Fruit fly (Drosophila melanogaster): Measurements from ENCODE around the gene CG34288.

Gene CG34288

DNA sequence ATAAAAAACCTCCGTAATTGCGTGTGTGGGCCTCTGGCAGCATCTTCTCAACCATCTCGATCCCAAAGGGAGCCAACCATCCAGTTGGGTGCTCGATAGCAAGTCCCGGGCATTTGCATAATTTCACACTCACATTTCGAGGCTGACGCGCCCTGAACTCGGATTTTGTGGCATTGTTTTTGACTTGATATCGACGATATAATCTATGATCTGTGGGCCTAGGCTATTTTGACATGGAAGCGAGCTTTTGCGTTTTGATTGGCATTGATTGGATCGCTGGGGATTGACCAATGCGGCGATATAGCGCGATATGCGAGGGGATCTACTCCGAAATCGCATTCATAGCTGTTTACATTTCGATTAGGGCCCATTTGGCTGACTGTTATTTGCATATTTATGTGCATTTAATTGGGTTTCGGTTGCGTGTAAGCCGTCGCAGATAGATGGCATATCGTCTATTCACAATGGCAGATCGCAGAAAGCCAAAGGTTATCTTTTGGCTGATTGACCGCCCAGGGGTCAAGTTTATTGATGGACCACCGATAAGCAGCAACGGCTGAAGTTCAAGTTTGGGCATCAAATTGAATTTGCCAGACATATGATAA lies 14.8 kb downstream of the CG34288 start:
- TF ChIP-seq Sox15 (GFP tag; optimal IDR thresholded peaks at IDR 0.05) = no peak
- no peak for TF ChIP-seq CG6808 (GFP tag; optimal IDR thresholded peaks at IDR 0.05)
- no peak for TF ChIP-seq CG11294 (GFP tag; IDR thresholded peaks at IDR 0.05)
- TF ChIP-seq svp (GFP tag) = peak; percentile 65
- no peak for TF ChIP-seq CG31627 (GFP tag; optimal IDR thresholded peaks at IDR 0.05)
- TF ChIP-seq topi (GFP tag; optimal IDR thresholded peaks at IDR 0.05) = no peak

DNA sequence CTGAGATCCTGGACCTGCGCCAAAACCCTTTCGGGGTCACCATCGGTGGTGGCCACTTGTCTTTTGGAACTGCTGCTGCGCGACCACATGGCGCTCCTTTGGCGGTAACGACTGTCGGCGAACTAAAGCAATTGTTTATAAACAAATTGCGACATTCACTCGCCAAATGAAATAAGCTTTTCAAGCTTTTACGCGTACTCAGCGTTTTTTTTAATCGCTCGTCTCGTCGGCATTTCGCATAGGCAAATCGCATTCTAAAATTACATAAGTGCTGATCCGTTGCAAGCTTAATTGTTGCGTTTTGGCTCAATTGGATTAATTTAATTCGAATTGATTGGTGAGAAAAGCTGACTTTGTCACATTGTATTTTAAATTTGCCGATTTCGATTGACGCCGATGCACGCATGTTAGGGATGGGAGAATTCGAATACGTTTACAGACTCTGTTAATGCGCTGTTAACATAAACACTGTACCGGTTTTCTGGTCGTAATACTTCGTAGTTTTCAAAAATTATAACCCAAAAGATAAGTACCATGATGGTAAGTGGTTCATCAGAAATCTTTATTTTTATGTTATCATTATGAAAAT lies 22.4 kb downstream of the CG34288 start, which contains the start of gene pinta:
Gene pinta (minus strand): TSS at position 328 of the 589 bp plus-strand sequence.
- no peak for TF ChIP-seq CG8119 (GFP tag; IDR thresholded peaks at IDR 0.05)
- TF ChIP-seq CG8319 (GFP tag; optimal IDR thresholded peaks at IDR 0.05) = peak; percentile 25
- no peak for TF ChIP-seq CG3919 (GFP tag; optimal IDR thresholded peaks at IDR 0.05)
- peak; percentile 84 for TF ChIP-seq vri (GFP tag; optimal IDR thresholded peaks at IDR 0.05)

DNA sequence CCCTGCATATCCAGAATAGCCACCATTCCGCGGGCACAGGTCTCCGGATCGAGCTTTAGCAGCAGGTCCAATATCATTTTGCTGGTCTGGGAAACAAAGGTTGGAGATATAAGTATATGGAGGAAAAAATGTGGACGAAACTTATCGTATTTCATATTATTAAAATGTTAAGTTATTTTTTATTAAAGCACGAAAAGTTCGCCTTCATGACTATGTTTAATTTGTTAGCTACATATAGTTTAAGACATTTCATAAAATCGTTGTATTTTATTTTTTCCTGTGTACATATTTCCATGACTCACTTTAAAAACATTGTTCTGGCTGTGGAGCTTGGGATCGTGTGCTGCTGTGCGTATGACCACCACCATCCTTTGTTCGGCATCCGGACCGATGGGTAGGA lies 23.1 kb downstream of the CG34288 start:
- TF ChIP-seq CG7368 (GFP tag; optimal IDR thresholded peaks at IDR 0.05) (peak; percentile 10), Sox15 (GFP tag; optimal IDR thresholded peaks at IDR 0.05) (no peak), achi (GFP tag; optimal IDR thresholded peaks at IDR 0.05) (peak; percentile 37), Sox102F (GFP tag; optimal IDR thresholded peaks at IDR 0.05) (peak; percentile 67), CG10669 (GFP tag; optimal IDR thresholded peaks at IDR 0.05) (peak; percentile 45), CG10631 (GFP tag; optimal IDR thresholded peaks at IDR 0.05) (peak; percentile 52), Smox (GFP tag; optimal IDR thresholded peaks at IDR 0.05) (peak; percentile 61), CG6854 (GFP tag; optimal IDR thresholded peaks at IDR 0.05) (peak; percentile 15), CG6276 (GFP tag; optimal IDR thresholded peaks at IDR 0.05) (no peak), Lpt (GFP tag; optimal IDR thresholded peaks at IDR 0.05) (no peak), Hr38 (GFP tag; optimal IDR thresholded peaks at IDR 0.05) (no peak), CG31627 (GFP tag; optimal IDR thresholded peaks at IDR 0.05) (peak; percentile 61), dac (GFP tag; optimal IDR thresholded peaks at IDR 0.05) (no peak), Blimp-1 (GFP tag; optimal IDR thresholded peaks at IDR 0.05) (no peak), CG34406 (GFP tag; optimal IDR thresholded peaks at IDR 0.05) (peak; percentile 66), CG3032 (tag; optimal IDR thresholded peaks at IDR 0.05) (peak; percentile 43), Eip78C (GFP tag) (peak; percentile 92), CG8119 (GFP tag; IDR thresholded peaks at IDR 0.05) (0 out of 3 replicates have a peak, but pooled peaks have one; percentile 30), Hr4 (GFP tag; optimal IDR thresholded peaks at IDR 0.05) (no peak), Eip75B (GFP tag; optimal IDR thresholded peaks at IDR 0.05) (peak; percentile 51), CG6808 (GFP tag; optimal IDR thresholded peaks at IDR 0.05) (peak; percentile 38), pdm3 (GFP tag; optimal IDR thresholded peaks at IDR 0.05) (peak; percentile 53), dsx (GFP tag; optimal IDR thresholded peaks at IDR 0.05; ENCODE audit: poor library complexity, severe bottlenecking) (peak; percentile 38), acj6 (GFP tag; optimal IDR thresholded peaks at IDR 0.05) (peak; percentile 60), Ets96B (tag; optimal IDR thresholded peaks at IDR 0.05) (peak; percentile 54), CG32006 (GFP tag; optimal IDR thresholded peaks at IDR 0.05) (no peak), CG6163 (GFP tag; IDR thresholded peaks at IDR 0.05) (peak; percentile 73), Met (GFP tag; optimal IDR thresholded peaks at IDR 0.05) (peak; percentile 69), salr (GFP tag; optimal IDR thresholded peaks at IDR 0.05) (peak in 1 of 2 experiments; percentile 14), OdsH (GFP tag; optimal IDR thresholded peaks at IDR 0.05) (peak; percentile 59), vri (GFP tag; optimal IDR thresholded peaks at IDR 0.05) (no peak), CG16779 (tag; optimal IDR thresholded peaks at IDR 0.05) (no peak), fkh (GFP tag; optimal IDR thresholded peaks at IDR 0.05) (no peak), CG15336 (GFP tag; IDR thresholded peaks at IDR 0.05) (peak; percentile 35; the same call in 1 of the 2 replicates), net (GFP tag; optimal IDR thresholded peaks at IDR 0.05) (peak; percentile 34), CG1621 (tag; optimal IDR thresholded peaks at IDR 0.05) (peak; percentile 1), Gug (GFP tag; IDR thresholded peaks at IDR 0.05) (no peak), ss (GFP tag; optimal IDR thresholded peaks at IDR 0.05) (peak in 1 of 2 experiments; percentile 64), fd59A (GFP tag; optimal IDR thresholded peaks at IDR 0.05) (no peak), Ets21C (GFP tag; optimal IDR thresholded peaks at IDR 0.05) (no peak), CG11762 (GFP tag; optimal IDR thresholded peaks at IDR 0.05; ENCODE audit: insufficient read depth) (no peak)

Measured in whole organism, prepupa.